Fruit fly (Drosophila melanogaster) whole organism, wandering third instar larva: ENCODE results near the gene CG9806.
"Not testable (repeated sequence)": the region's sequence is repeated elsewhere in the genome, so short reads cannot be mapped to it uniquely, and the experiment has no call there.

ENCODE experiments used
- Abd-B ChIP-seq: fragments of >200 bp; optimal IDR thresholded peaks from 2 replicates; lab custom pipeline; 2017; ENCODE audit warnings: missing biosample characterization, missing genetic modification characterization
- CG32264 ChIP-seq: fragments of 200-800 bp; sonication (Bioruptor generic); optimal IDR thresholded peaks from 2 replicates; lab custom pipeline; 2016; ENCODE audit warnings: missing biosample characterization, missing genetic modification characterization
- CG9705 ChIP-seq: fragments of 200-800 bp; sonication (Bioruptor generic); optimal IDR thresholded peaks from 2 replicates; lab custom pipeline; 2018; ENCODE audit warnings: missing biosample characterization, mild to moderate bottlenecking, missing genetic modification characterization
- CrebA ChIP-seq: fragments of 200-800 bp; sonication (Bioruptor generic); optimal IDR thresholded peaks from 2 replicates; lab custom pipeline; 2016; ENCODE audit warnings: missing biosample characterization, mild to moderate bottlenecking, missing genetic modification characterization, borderline replicate concordance
- Dfd ChIP-seq: fragments of >200 bp; optimal IDR thresholded peaks from 2 replicates; lab custom pipeline; 2017; ENCODE audit warnings: missing biosample characterization, missing genetic modification characterization
- Dif ChIP-seq: fragments of 200-275, 200-300 bp; sonication (Bioruptor generic); optimal IDR thresholded peaks from 2 replicates; lab custom pipeline; 2018; ENCODE audit warnings: missing biosample characterization, missing genetic modification characterization; ENCODE audit not compliant: partially characterized antibody
- GATAd ChIP-seq: sonication (Bioruptor generic); optimal IDR thresholded peaks from 2 replicates; lab custom pipeline; 2016; ENCODE audit warnings: missing biosample characterization, missing genetic modification characterization
- HLH106 ChIP-seq: fragments of 200-800 bp; optimal IDR thresholded peaks from 3 replicates; lab custom pipeline; 2019; ENCODE audit warnings: missing biosample characterization, mild to moderate bottlenecking, missing genetic modification characterization, moderate library complexity
- Hnf4 ChIP-seq: fragments of 200-800 bp; sonication (Bioruptor generic); optimal IDR thresholded peaks from 2 replicates; lab custom pipeline; 2016; ENCODE audit warnings: missing biosample characterization, mild to moderate bottlenecking, missing genetic modification characterization
- Hr78 ChIP-seq: fragments of >200 bp; optimal IDR thresholded peaks from 2 replicates; lab custom pipeline; 2017; ENCODE audit warnings: missing biosample characterization, missing genetic modification characterization
- Hr83 ChIP-seq: fragments of 200-300 bp; sonication (Bioruptor generic); optimal IDR thresholded peaks from 2 replicates; lab custom pipeline; 2016; ENCODE audit warnings: missing biosample characterization, mild to moderate bottlenecking, missing genetic modification characterization, moderate library complexity; ENCODE audit not compliant: poor library complexity, severe bottlenecking
- Jra ChIP-seq: sonication (Bioruptor generic); optimal IDR thresholded peaks from 2 replicates; lab custom pipeline; 2016; ENCODE audit warnings: missing biosample characterization, missing genetic modification characterization
- Mio ChIP-seq: sonication (Bioruptor generic); optimal IDR thresholded peaks from 2 replicates; lab custom pipeline; 2016; ENCODE audit warnings: missing biosample characterization, missing genetic modification characterization
- Myc ChIP-seq: fragments of >200 bp; optimal IDR thresholded peaks from 2 replicates; lab custom pipeline; 2017
- N ChIP-seq: fragments of >200 bp; optimal IDR thresholded peaks from 2 replicates; lab custom pipeline; 2018; ENCODE audit warnings: missing biosample characterization, missing external identifiers, missing genetic modification characterization
- OdsH ChIP-seq: fragments of 200-800 bp; sonication (Bioruptor generic); optimal IDR thresholded peaks from 2 replicates; lab custom pipeline; 2016; ENCODE audit warnings: missing biosample characterization, mild to moderate bottlenecking, missing genetic modification characterization
- Rel ChIP-seq, 2 experiments: fragments of 200-800 bp; sonication (Bioruptor generic) in 1 of 2; optimal IDR thresholded peaks; 2 replicates in 1 of 2; 3 replicates in 1 of 2; lab custom pipeline; 2016 to 2019; ENCODE audit warnings: mild to moderate bottlenecking in 2 of 2, missing biosample characterization in 2 of 2, missing genetic modification characterization in 2 of 2, moderate library complexity in 1 of 2
- Sp1 ChIP-seq: fragments of 200-800 bp; sonication (Bioruptor generic); optimal IDR thresholded peaks from 3 replicates; lab custom pipeline; 2019; ENCODE audit warnings: missing biosample characterization, mild to moderate bottlenecking, missing genetic modification characterization, moderate library complexity
- Vsx2 ChIP-seq: fragments of 200-300, 225-300 bp; sonication (Bioruptor generic); optimal IDR thresholded peaks from 2 replicates; lab custom pipeline; 2018; ENCODE audit warnings: missing biosample characterization, missing genetic modification characterization; ENCODE audit not compliant: partially characterized antibody
- br ChIP-seq: fragments of 200-800 bp; sonication (Bioruptor generic); optimal IDR thresholded peaks from 2 replicates; lab custom pipeline; 2016; ENCODE audit warnings: missing biosample characterization, missing genetic modification characterization
- brk ChIP-seq: fragments of 200-800 bp; sonication (Bioruptor generic); optimal IDR thresholded peaks from 2 replicates; lab custom pipeline; 2016; ENCODE audit warnings: missing biosample characterization, mild to moderate bottlenecking, missing genetic modification characterization
- dl ChIP-seq, 2 experiments: fragments of 175-275, 200-275 bp in 1 of 2; fragments of 200-275 bp in 1 of 2; sonication (Bioruptor generic); optimal IDR thresholded peaks; lab custom pipeline; 2018; ENCODE audit warnings: mild to moderate bottlenecking in 2 of 2, missing biosample characterization in 2 of 2, missing genetic modification characterization in 2 of 2, moderate library complexity in 2 of 2; ENCODE audit not compliant: partially characterized antibody in 2 of 2, insufficient read depth in 1 of 2
- dmrt93B ChIP-seq: fragments of 200-800 bp; sonication (Bioruptor generic); optimal IDR thresholded peaks from 2 replicates; lab custom pipeline; 2018; ENCODE audit warnings: missing biosample characterization, mild to moderate bottlenecking, missing genetic modification characterization
- dsf ChIP-seq: sonication (Bioruptor generic); optimal IDR thresholded peaks from 2 replicates; lab custom pipeline; 2016; ENCODE audit warnings: missing biosample characterization, missing genetic modification characterization, borderline replicate concordance
- ey ChIP-seq: fragments of 200-800 bp; sonication (Bioruptor generic); optimal IDR thresholded peaks from 2 replicates; lab custom pipeline; 2016; ENCODE audit warnings: missing biosample characterization, missing genetic modification characterization
- foxo ChIP-seq, 2 experiments: fragments of 200-800 bp; sonication (Bioruptor generic); optimal IDR thresholded peaks; 2 replicates in 1 of 2; 3 replicates in 1 of 2; lab custom pipeline; 2016 to 2017; ENCODE audit warnings: missing biosample characterization in 2 of 2, missing genetic modification characterization in 2 of 2
- fru ChIP-seq: fragments of 200-800 bp; sonication (Bioruptor generic); optimal IDR thresholded peaks from 3 replicates; lab custom pipeline; 2016; ENCODE audit warnings: missing biosample characterization, mild to moderate bottlenecking, missing genetic modification characterization
- h ChIP-seq: fragments of 200-800 bp; sonication (Bioruptor generic); optimal IDR thresholded peaks from 3 replicates; lab custom pipeline; 2016; ENCODE audit warnings: missing biosample characterization, mild to moderate bottlenecking, missing genetic modification characterization
- jim ChIP-seq: fragments of 175-275, 200-325 bp; sonication (Bioruptor generic); optimal IDR thresholded peaks from 2 replicates; lab custom pipeline; 2016; ENCODE audit warnings: missing biosample characterization, mild to moderate bottlenecking, missing genetic modification characterization
- lola ChIP-seq: fragments of >200 bp; optimal IDR thresholded peaks from 2 replicates; lab custom pipeline; 2017; ENCODE audit warnings: missing biosample characterization, missing genetic modification characterization
- pan ChIP-seq: fragments of >200 bp; optimal IDR thresholded peaks from 2 replicates; lab custom pipeline; 2017
- psq ChIP-seq: fragments of 200-800 bp; sonication (Bioruptor generic); optimal IDR thresholded peaks from 3 replicates; lab custom pipeline; 2017; ENCODE audit warnings: missing biosample characterization, mild to moderate bottlenecking, missing genetic modification characterization, moderate library complexity
- rgr ChIP-seq: fragments of 200-800 bp; sonication (Bioruptor generic); optimal IDR thresholded peaks from 3 replicates; lab custom pipeline; 2016; ENCODE audit warnings: missing biosample characterization, mild to moderate bottlenecking, missing genetic modification characterization
- sage ChIP-seq: fragments of 200-800 bp; sonication (Bioruptor generic); optimal IDR thresholded peaks from 2 replicates; lab custom pipeline; 2016; ENCODE audit warnings: missing biosample characterization, mild to moderate bottlenecking, missing genetic modification characterization
- sv ChIP-seq: fragments of 200-800 bp; sonication (Bioruptor generic); optimal IDR thresholded peaks from 3 replicates; lab custom pipeline; 2016; ENCODE audit warnings: missing biosample characterization, missing genetic modification characterization
- tai ChIP-seq: sonication (Bioruptor generic); optimal IDR thresholded peaks from 2 replicates; lab custom pipeline; 2016; ENCODE audit warnings: missing biosample characterization, missing genetic modification characterization
- usp ChIP-seq: fragments of >200 bp; optimal IDR thresholded peaks from 2 replicates; lab custom pipeline; 2017; ENCODE audit warnings: missing biosample characterization, missing genetic modification characterization
- woc ChIP-seq: sonication (Bioruptor generic); optimal IDR thresholded peaks from 2 replicates; lab custom pipeline; 2016; ENCODE audit warnings: missing biosample characterization, mild to moderate bottlenecking, missing genetic modification characterization

Gene CG9806

dm6 chrX:10628874-10629273 is 2.0 kb upstream of the CG9806 start:
- TF ChIP-seq Vsx2 (GFP tag; lab: Kevin White, UChicago) = no peak
- peak; percentile 24 for TF ChIP-seq br (GFP tag; lab: Kevin White, UChicago)
- TF ChIP-seq Dfd (GFP tag; lab: Kevin White, UChicago) = no peak
- TF ChIP-seq foxo (GFP tag; optimal IDR thresholded peaks at IDR 0.05; lab: Kevin White, UChicago) = peak in 1 of 2 experiments; percentile 62
- TF ChIP-seq Hnf4 = no peak
- peak; percentile 27 for TF ChIP-seq rgr (GFP tag; lab: Kevin White, UChicago)
- peak; percentile 58 for TF ChIP-seq h
- TF ChIP-seq brk (GFP tag; lab: Kevin White, UChicago) = no peak
- TF ChIP-seq OdsH (GFP tag; lab: Kevin White, UChicago) = peak; percentile 38
- no peak for TF ChIP-seq sage
- no peak for TF ChIP-seq CrebA (GFP tag; lab: Kevin White, UChicago)
- peak; percentile 18 for TF ChIP-seq HLH106
- TF ChIP-seq usp (GFP tag; lab: Kevin White, UChicago) = no peak
- peak; percentile 12 for TF ChIP-seq dmrt93B
- TF ChIP-seq Jra (GFP tag; lab: Kevin White, UChicago) = no peak
- peak; percentile 61 for TF ChIP-seq fru (GFP tag; lab: Kevin White, UChicago)
- no peak for TF ChIP-seq sv (GFP tag; lab: Kevin White, UChicago)
- TF ChIP-seq Myc (lab: Kevin White, UChicago) = no peak
- no peak for TF ChIP-seq jim (GFP tag; lab: Kevin White, UChicago)
- no peak for TF ChIP-seq lola (GFP tag; lab: Kevin White, UChicago)
- no peak for TF ChIP-seq CG32264 (GFP tag; lab: Kevin White, UChicago)
- TF ChIP-seq N = no peak
- TF ChIP-seq ey (GFP tag; lab: Kevin White, UChicago) = peak; percentile 45
- no peak for TF ChIP-seq dl (GFP tag; optimal IDR thresholded peaks at IDR 0.05; lab: Kevin White, UChicago; ENCODE audit: insufficient read depth in 1 of 2, partially characterized antibody in 2 of 2)
- TF ChIP-seq woc (GFP tag; lab: Kevin White, UChicago) = no peak
- TF ChIP-seq tai (GFP tag; lab: Kevin White, UChicago) = no peak
- TF ChIP-seq dsf = no peak
- TF ChIP-seq pan (lab: Kevin White, UChicago) = no peak
- no peak for TF ChIP-seq Abd-B (GFP tag; lab: Kevin White, UChicago)
- no peak for TF ChIP-seq CG9705
- TF ChIP-seq Hr78 (GFP tag; lab: Kevin White, UChicago) = no peak
- TF ChIP-seq Hr83 (GFP tag; lab: Kevin White, UChicago) = no peak
- TF ChIP-seq Rel (GFP tag; optimal IDR thresholded peaks at IDR 0.05; lab: Kevin White, UChicago) = no peak
- TF ChIP-seq Rel (tag; optimal IDR thresholded peaks at IDR 0.05; lab: Kevin White, UChicago) = no peak
- peak; percentile 36 for TF ChIP-seq psq (GFP tag; lab: Kevin White, UChicago)
- TF ChIP-seq Dif (GFP tag; lab: Kevin White, UChicago) = no peak
- no peak for TF ChIP-seq Mio (GFP tag; lab: Kevin White, UChicago)
- TF ChIP-seq Sp1 = peak; percentile 35
- TF ChIP-seq GATAd (GFP tag; lab: Kevin White, UChicago) = no peak

- not testable (repeated sequence) for TF ChIP-seq dsf; foxo (GFP tag; optimal IDR thresholded peaks at IDR 0.05; lab: Kevin White, UChicago); Mio (GFP tag; lab: Kevin White, UChicago)
These were observed 3.8 kb downstream of the CG9806 start, which contains the start of gene Rab9Db for dm6 chrX:10623125-10623524. TSS of gene Rab9Db (minus strand) at chrX:10623225.
